Fruit fly (Drosophila melanogaster) whole organism, embryonic: ENCODE results near the gene yellow-e2.

Experiments
- Ada2b ChIP-seq: fragments of 200-800 bp; sonication (Bioruptor generic); IDR thresholded peaks from 2 replicates; pipeline ENCODE4 v1.3.6; 2022; ENCODE audit warnings: missing biosample characterization, missing genetic modification characterization
- Bteb2 ChIP-seq: fragments of 200-800 bp; sonication (Bioruptor generic); optimal IDR thresholded peaks from 2 replicates; lab custom pipeline; 2016; ENCODE audit warnings: missing biosample characterization, missing genetic modification characterization
- CG10321 ChIP-seq: fragments of 200-800 bp; sonication (Bioruptor generic); IDR thresholded peaks from 2 replicates; pipeline ENCODE4 v1.3.6; 2022; ENCODE audit warnings: missing biosample characterization, missing genetic modification characterization
- CG13296 ChIP-seq: fragments of 200-800 bp; sonication (Bioruptor generic); optimal IDR thresholded peaks from 3 replicates; lab custom pipeline; 2018; ENCODE audit warnings: missing biosample characterization, mild to moderate bottlenecking, missing genetic modification characterization
- CG18764 ChIP-seq: fragments of 200-800 bp; sonication (Bioruptor generic); optimal IDR thresholded peaks from 3 replicates; lab custom pipeline; 2016; ENCODE audit warnings: missing biosample characterization, missing genetic modification characterization
- CG30403 ChIP-seq: fragments of 200-800 bp; sonication (Bioruptor generic); optimal IDR thresholded peaks from 3 replicates; lab custom pipeline; 2016; ENCODE audit warnings: missing biosample characterization, missing genetic modification characterization
- CG34224 ChIP-seq: fragments of 200-800 bp; sonication (Bioruptor generic); IDR thresholded peaks from 3 replicates; pipeline ENCODE4 v1.3.6; 2022; ENCODE audit warnings: missing biosample characterization, missing genetic modification characterization; ENCODE audit not compliant: partially characterized antibody
- CG4730 ChIP-seq: fragments of 200-800 bp; sonication (Bioruptor generic); IDR thresholded peaks from 2 replicates; pipeline ENCODE4 v1.3.6; 2022; ENCODE audit warnings: missing biosample characterization, missing genetic modification characterization
- CG5953 ChIP-seq: fragments of 200-800 bp; sonication (Bioruptor generic); IDR thresholded peaks from 2 replicates; pipeline ENCODE4 v1.3.6; 2022; ENCODE audit warnings: missing biosample characterization, missing genetic modification characterization
- CG6765 ChIP-seq: fragments of 200-800 bp; sonication (Bioruptor generic); optimal IDR thresholded peaks from 3 replicates; lab custom pipeline; 2017; ENCODE audit warnings: missing biosample characterization, mild to moderate bottlenecking, missing genetic modification characterization
- CG6854 ChIP-seq: fragments of 200-800 bp; sonication (Bioruptor generic); optimal IDR thresholded peaks from 3 replicates; lab custom pipeline; 2017; ENCODE audit warnings: missing biosample characterization, mild to moderate bottlenecking, missing genetic modification characterization
- CG7372 ChIP-seq: fragments of 200-800 bp; sonication (Bioruptor generic); IDR thresholded peaks from 2 replicates; pipeline ENCODE4 v1.3.6; 2022; ENCODE audit warnings: missing biosample characterization, missing genetic modification characterization
- CG7786 ChIP-seq: fragments of 200-800 bp; sonication (Bioruptor generic); optimal IDR thresholded peaks from 2 replicates; lab custom pipeline; 2016; ENCODE audit warnings: missing biosample characterization, missing genetic modification characterization
- CG7987 ChIP-seq: fragments of 200-800 bp; sonication (Bioruptor generic); optimal IDR thresholded peaks from 2 replicates; lab custom pipeline; 2018; ENCODE audit warnings: missing biosample characterization, mild to moderate bottlenecking, missing genetic modification characterization, moderate library complexity
- CG8478 ChIP-seq: fragments of >200 bp; optimal IDR thresholded peaks from 2 replicates; lab custom pipeline; 2018
- CoRest ChIP-seq: fragments of 200-800 bp; sonication (Bioruptor generic); optimal IDR thresholded peaks from 3 replicates; lab custom pipeline; 2018; ENCODE audit warnings: missing biosample characterization, mild to moderate bottlenecking, missing genetic modification characterization, moderate library complexity
- Dll ChIP-seq: fragments of 200-800 bp; sonication (Bioruptor generic); IDR thresholded peaks from 4 replicates; pipeline ENCODE4 v1.3.6; 2022; ENCODE audit warnings: missing biosample characterization, missing genetic modification characterization; ENCODE audit not compliant: partially characterized antibody
- Fer1 ChIP-seq: fragments of 200-800 bp; sonication (Bioruptor generic); optimal IDR thresholded peaks from 2 replicates; lab custom pipeline; 2017; ENCODE audit warnings: missing biosample characterization, mild to moderate bottlenecking, missing genetic modification characterization
- Gug ChIP-seq: fragments of 200-800 bp; sonication (Bioruptor generic); IDR thresholded peaks from 4 replicates; pipeline ENCODE4 v1.3.6; 2022; ENCODE audit warnings: missing biosample characterization, missing genetic modification characterization
- HHEX ChIP-seq: fragments of 200-800 bp; sonication (Bioruptor generic); optimal IDR thresholded peaks from 3 replicates; lab custom pipeline; 2017; ENCODE audit warnings: missing biosample characterization, mild to moderate bottlenecking, missing genetic modification characterization, missing genetic modification reagents
- Hr39 ChIP-seq: fragments of >200 bp; optimal IDR thresholded peaks from 2 replicates; lab custom pipeline; 2017
- MBD-R2 ChIP-seq: fragments of 200-800 bp; sonication (Bioruptor generic); IDR thresholded peaks from 2 replicates; pipeline ENCODE4 v1.3.6; 2022; ENCODE audit warnings: missing biosample characterization, missing genetic modification characterization
- MESR4 ChIP-seq: fragments of 200-800 bp; sonication (Bioruptor generic); optimal IDR thresholded peaks from 2 replicates; lab custom pipeline; 2018; ENCODE audit warnings: missing biosample characterization, mild to moderate bottlenecking, missing genetic modification characterization, moderate library complexity
- Myb ChIP-seq: fragments of 200-800 bp; sonication (Bioruptor generic); optimal IDR thresholded peaks from 2 replicates; lab custom pipeline; 2016; ENCODE audit warnings: missing biosample characterization, missing genetic modification characterization
- NK7.1 ChIP-seq: fragments of 200-800 bp; sonication (Bioruptor generic); optimal IDR thresholded peaks from 3 replicates; lab custom pipeline; 2016; ENCODE audit warnings: missing biosample characterization, missing genetic modification characterization
- PHDP ChIP-seq: fragments of 200-800 bp; sonication (Bioruptor generic); optimal IDR thresholded peaks from 3 replicates; lab custom pipeline; 2018; ENCODE audit warnings: missing biosample characterization, mild to moderate bottlenecking, missing genetic modification characterization, moderate library complexity
- Rfx ChIP-seq: fragments of 200-800 bp; sonication (Bioruptor generic); IDR thresholded peaks from 2 replicates; pipeline ENCODE4 v1.3.6; 2022; ENCODE audit warnings: missing biosample characterization, missing genetic modification characterization
- Side ChIP-seq: fragments of 200-800 bp; sonication (Bioruptor generic); optimal IDR thresholded peaks from 2 replicates; lab custom pipeline; 2016; ENCODE audit warnings: missing biosample characterization, missing genetic modification characterization
- Trl ChIP-seq, 3 experiments: fragments of >200 bp in 2 of 3; fragments of 200-800 bp in 1 of 3; sonication (Bioruptor generic) in 1 of 3; optimal IDR thresholded peaks; 2 replicates in 1 of 3; 3 replicates in 2 of 3; lab custom pipeline; 2016 to 2017; ENCODE audit warnings: missing biosample characterization in 1 of 3, missing genetic modification characterization in 1 of 3
- YL-1 ChIP-seq: fragments of 200-800 bp; sonication (Bioruptor generic); optimal IDR thresholded peaks from 3 replicates; lab custom pipeline; 2017; ENCODE audit warnings: missing biosample characterization, mild to moderate bottlenecking, missing genetic modification characterization
- amos ChIP-seq: fragments of 200-800 bp; sonication (Bioruptor generic); IDR thresholded peaks from 2 replicates; pipeline ENCODE4 v1.3.6; 2022; ENCODE audit warnings: missing biosample characterization, missing genetic modification characterization; ENCODE audit not compliant: partially characterized antibody
- ara ChIP-seq: fragments of 200-800 bp; sonication (Bioruptor generic); IDR thresholded peaks from 2 replicates; pipeline ENCODE4 v1.3.6; 2022; ENCODE audit warnings: missing biosample characterization, missing genetic modification characterization
- dm ChIP-seq: fragments of 200-800 bp; sonication (Bioruptor generic); optimal IDR thresholded peaks from 3 replicates; lab custom pipeline; 2016; ENCODE audit warnings: missing biosample characterization, missing genetic modification characterization
- dmrt99B ChIP-seq: fragments of 200-800 bp; sonication (Bioruptor generic); optimal IDR thresholded peaks from 2 replicates; lab custom pipeline; 2018; ENCODE audit warnings: missing biosample characterization, mild to moderate bottlenecking, missing genetic modification characterization, moderate library complexity
- dpn ChIP-seq, 2 experiments: fragments of 200-800 bp; sonication (Bioruptor generic); optimal IDR thresholded peaks; 3 replicates each; lab custom pipeline; 2016; ENCODE audit warnings: missing biosample characterization in 2 of 2, missing genetic modification characterization in 2 of 2
- eyg ChIP-seq: fragments of 200-800 bp; sonication (Bioruptor generic); optimal IDR thresholded peaks from 3 replicates; lab custom pipeline; 2016; ENCODE audit warnings: missing biosample characterization, missing genetic modification characterization
- gcm ChIP-seq: fragments of 200-800 bp; sonication (Bioruptor generic); optimal IDR thresholded peaks from 2 replicates; lab custom pipeline; 2019; ENCODE audit warnings: missing biosample characterization, mild to moderate bottlenecking, missing genetic modification characterization, moderate library complexity
- gro ChIP-seq: fragments of 200-800 bp; sonication (Bioruptor generic); optimal IDR thresholded peaks from 2 replicates; lab custom pipeline; 2016; ENCODE audit warnings: missing biosample characterization, missing genetic modification characterization
- hbn ChIP-seq: fragments of 200-800 bp; sonication (Bioruptor generic); IDR thresholded peaks from 2 replicates; pipeline ENCODE4 v1.3.6; 2022; ENCODE audit warnings: missing biosample characterization, missing genetic modification characterization; ENCODE audit not compliant: partially characterized antibody
- hth ChIP-seq: fragments of >200 bp; optimal IDR thresholded peaks from 2 replicates; lab custom pipeline; 2017; ENCODE audit warnings: inconsistent platforms
- lilli ChIP-seq: fragments of 200-800 bp; sonication (Bioruptor generic); optimal IDR thresholded peaks from 3 replicates; lab custom pipeline; 2016; ENCODE audit warnings: missing biosample characterization, missing genetic modification characterization
- prd ChIP-seq, 3 experiments: fragments of >200 bp in 2 of 3; fragments of 200-800 bp in 1 of 3; sonication (Bioruptor generic) in 1 of 3; optimal IDR thresholded peaks in 2 of 3; IDR thresholded peaks in 1 of 3; 2 replicates in 2 of 3; 3 replicates in 1 of 3; pipeline versions ENCODE4 v1.3.6 to Lab custom; 2017 to 2022; ENCODE audit warnings: missing biosample characterization in 1 of 3, missing genetic modification characterization in 1 of 3
- rib ChIP-seq: fragments of 200-800 bp; sonication (Bioruptor generic); IDR thresholded peaks from 2 replicates; pipeline ENCODE4 v1.3.6; 2022; ENCODE audit warnings: missing biosample characterization, missing genetic modification characterization
- row ChIP-seq: fragments of 200-800 bp; sonication (Bioruptor generic); IDR thresholded peaks from 3 replicates; pipeline ENCODE4 v1.3.6; 2022; ENCODE audit warnings: missing biosample characterization, missing genetic modification characterization
- slbo ChIP-seq: fragments of 200-800 bp; sonication (Bioruptor generic); IDR thresholded peaks from 2 replicates; pipeline ENCODE4 v1.3.6; 2022; ENCODE audit warnings: missing biosample characterization, missing genetic modification characterization
- sqz ChIP-seq: fragments of 200-800 bp; sonication (Bioruptor generic); optimal IDR thresholded peaks from 3 replicates; lab custom pipeline; 2018; ENCODE audit warnings: missing biosample characterization, mild to moderate bottlenecking, missing genetic modification characterization
- stwl ChIP-seq: fragments of 200-800 bp; sonication (Bioruptor generic); optimal IDR thresholded peaks from 3 replicates; lab custom pipeline; 2018; ENCODE audit warnings: missing biosample characterization, mild to moderate bottlenecking, missing genetic modification characterization, moderate library complexity
- vvl ChIP-seq: fragments of 200-800 bp; sonication (Bioruptor generic); IDR thresholded peaks from 2 replicates; pipeline ENCODE4 v1.3.6; 2022; ENCODE audit warnings: missing biosample characterization, missing genetic modification characterization
- yki ChIP-seq: fragments of >200 bp; optimal IDR thresholded peaks from 3 replicates; lab custom pipeline; 2018

Gene yellow-e2

DNA sequence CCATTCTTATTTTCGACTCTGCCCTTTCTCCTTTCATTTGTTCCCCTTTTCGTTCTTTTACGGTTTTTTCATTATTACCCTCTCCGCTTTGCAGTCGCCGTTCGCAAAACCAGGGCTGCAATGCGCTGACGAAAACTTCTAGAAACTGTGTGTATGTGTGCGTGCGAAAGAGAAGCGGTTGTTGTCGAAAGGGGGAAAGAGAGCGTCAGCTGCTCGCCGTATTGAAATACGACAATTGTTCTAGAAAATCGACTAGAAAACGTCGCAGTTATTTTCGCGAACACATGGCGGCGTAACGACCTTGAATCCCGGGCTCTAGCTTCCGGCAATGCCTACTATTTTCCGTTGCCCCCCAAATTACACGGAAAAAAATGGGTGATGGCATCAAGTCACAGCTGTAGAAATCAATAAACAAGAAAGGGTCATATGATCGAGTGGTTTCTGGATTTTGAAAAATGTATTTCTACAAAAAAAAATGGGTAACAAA, 24.1 kb downstream of the yellow-e2 start (continued):
- TF ChIP-seq YL-1 (GFP tag; lab: Kevin White, UChicago) = peak; percentile 93
- peak; percentile 40 for TF ChIP-seq CG8478 (lab: Kevin White, UChicago)
- TF ChIP-seq rib (GFP tag; lab: Robert Waterston, UW) = peak; percentile 69; the same call in 1 of the 2 replicates
- peak; percentile 46; the same call in 1 of the 2 replicates for TF ChIP-seq Rfx (GFP tag; lab: Robert Waterston, UW)
- TF ChIP-seq CoRest (tag; lab: Kevin White, UChicago) = peak; percentile 27
- peak; percentile 33; the same call in 1 of the 3 replicates for TF ChIP-seq row (GFP tag; lab: Robert Waterston, UW)
- peak; percentile 65 for TF ChIP-seq CG6765 (GFP tag; lab: Kevin White, UChicago)
- 0 out of 2 replicates have a peak, but pooled peaks have one; percentile 34 for TF ChIP-seq hbn (GFP tag; lab: Robert Waterston, UW)
- TF ChIP-seq Fer1 (GFP tag; lab: Kevin White, UChicago) = peak; percentile 29
- no peak for TF ChIP-seq prd (optimal IDR thresholded peaks at IDR 0.05; lab: Kevin White, UChicago)
- TF ChIP-seq prd (GFP tag; IDR thresholded peaks at IDR 0.05; lab: Robert Waterston, UW) = peak; percentile 29; the same call in 1 of the 3 replicates
- TF ChIP-seq Dll (GFP tag; lab: Robert Waterston, UW) = 0 out of 4 replicates have a peak, but pooled peaks have one; percentile 24
- peak; percentile 1 for TF ChIP-seq CG7987
- no peak for TF ChIP-seq CG18764
- TF ChIP-seq CG7786 (GFP tag; lab: Kevin White, UChicago) = peak; percentile 7
- TF ChIP-seq dpn (GFP tag; optimal IDR thresholded peaks at IDR 0.05; lab: Kevin White, UChicago) = peak in 1 of 2 experiments; percentile 22
- peak; percentile 5 for TF ChIP-seq HHEX (GFP tag; lab: Kevin White, UChicago)
- TF ChIP-seq MBD-R2 = peak; percentile 30; the same call in 1 of the 2 replicates
- TF ChIP-seq CG30403 = peak; percentile 16
- TF ChIP-seq Trl (optimal IDR thresholded peaks at IDR 0.05; lab: Kevin White, UChicago) = peak; percentile 43 to 62
- no peak for TF ChIP-seq Trl (GFP tag; optimal IDR thresholded peaks at IDR 0.05; lab: Kevin White, UChicago)
- peak; percentile 7 for TF ChIP-seq stwl (tag; lab: Kevin White, UChicago)
- peak; percentile 61 for TF ChIP-seq gro (GFP tag; lab: Kevin White, UChicago)
- peak; percentile 27 for TF ChIP-seq lilli (GFP tag; lab: Kevin White, UChicago)
- TF ChIP-seq CG10321 (GFP tag; lab: Robert Waterston, UW) = peak; percentile 28; the same call in 1 of the 2 replicates
- TF ChIP-seq vvl = no peak
- TF ChIP-seq eyg = peak; percentile 51
- peak; percentile 16 for TF ChIP-seq MESR4 (GFP tag; lab: Kevin White, UChicago)
- TF ChIP-seq ara (GFP tag; lab: Robert Waterston, UW) = no peak
- TF ChIP-seq amos (GFP tag; lab: Robert Waterston, UW) = peak; percentile 15; the same call in 1 of the 2 replicates
- peak; percentile 64 for TF ChIP-seq CG34224 (GFP tag; lab: Robert Waterston, UW)
- TF ChIP-seq slbo (GFP tag; lab: Robert Waterston, UW) = peak; percentile 58
- peak; percentile 7 for TF ChIP-seq CG6854 (GFP tag; lab: Kevin White, UChicago)
- TF ChIP-seq PHDP (tag; lab: Kevin White, UChicago) = peak; percentile 43
- TF ChIP-seq Ada2b (GFP tag; lab: Robert Waterston, UW) = peak; percentile 28; the same call in 1 of the 2 replicates
- no peak for TF ChIP-seq CG5953 (GFP tag; lab: Robert Waterston, UW)
- TF ChIP-seq Bteb2 (GFP tag; lab: Kevin White, UChicago) = peak; percentile 7

DNA sequence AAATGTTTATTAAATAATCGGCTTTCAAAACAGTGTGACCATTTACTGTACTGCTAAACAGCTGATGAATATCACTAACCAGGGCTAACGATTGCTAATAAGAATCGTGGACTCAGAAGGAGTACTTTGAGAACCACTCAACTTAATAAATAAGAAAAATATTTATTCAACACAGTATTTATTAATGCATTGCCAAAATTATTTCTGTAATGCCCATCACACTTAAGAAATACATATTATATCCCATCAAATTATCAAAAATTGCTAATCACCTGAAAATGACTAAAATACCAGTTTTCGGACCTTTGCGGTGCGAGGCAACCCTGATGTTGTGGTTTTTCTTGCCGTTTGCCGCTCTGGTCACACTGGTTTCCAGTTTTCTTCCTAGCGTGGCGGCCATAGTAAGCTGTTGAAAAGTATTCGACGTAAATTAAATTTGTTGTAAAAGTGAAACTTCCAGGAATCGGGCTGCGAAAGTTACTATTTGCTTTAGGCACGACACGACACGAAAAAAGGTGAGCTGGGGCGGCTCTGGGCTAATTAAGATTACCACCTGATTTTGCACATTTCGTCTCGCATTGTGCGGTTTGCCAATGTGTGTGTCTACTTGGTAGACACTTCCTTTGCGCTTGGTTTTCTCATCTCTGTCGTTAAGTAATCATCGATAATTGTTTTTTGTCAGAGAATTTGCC, 24.9 kb downstream of the yellow-e2 start, which contains the start of the genes mRpS21 and Droj2:
Gene mRpS21, minus strand, starts transcription at position 66 of the 692 bp plus-strand sequence.
Gene Droj2, plus strand, starts transcription at position 363 of the 692 bp plus-strand sequence.
- TF ChIP-seq CG30403 (peak; percentile 70), gcm (no peak), CG7987 (no peak), hth (lab: Kevin White, UChicago) (no peak), Myb (GFP tag; lab: Kevin White, UChicago) (peak; percentile 48), CG13296 (GFP tag; lab: Kevin White, UChicago) (peak; percentile 37), CG4730 (GFP tag; lab: Robert Waterston, UW) (no peak), Side (GFP tag; lab: Kevin White, UChicago) (no peak), NK7.1 (GFP tag; lab: Kevin White, UChicago) (peak; percentile 6), Hr39 (no peak), dm (GFP tag; lab: Kevin White, UChicago) (peak; percentile 39), dmrt99B (tag; lab: Kevin White, UChicago) (no peak), CG7372 (0 out of 2 replicates have a peak, but pooled peaks have one; percentile 29), Gug (0 out of 4 replicates have a peak, but pooled peaks have one; percentile 12), sqz (GFP tag; lab: Kevin White, UChicago) (no peak), yki (lab: Kevin White, UChicago) (no peak)
